Fruit fly (Drosophila melanogaster) Kc167 (cell line): ENCODE measurements around the gene lectin-37Da.

Experiments
- Myc ChIP-seq: fragments of >200 bp; optimal IDR thresholded peaks from 2 replicates; lab custom pipeline; 2017; ENCODE audit warnings: missing external identifiers
- Sin3A ChIP-seq: fragments of >200 bp; optimal IDR thresholded peaks from 2 replicates; lab custom pipeline; 2018; ENCODE audit warnings: missing external identifiers
- h ChIP-seq: fragments of >200 bp; optimal IDR thresholded peaks from 3 replicates; lab custom pipeline; 2018; ENCODE audit warnings: missing external identifiers
- insv ChIP-seq: fragments of >200 bp; optimal IDR thresholded peaks from 3 replicates; lab custom pipeline; 2018; ENCODE audit warnings: missing external identifiers
- psq ChIP-seq: fragments of >200 bp; optimal IDR thresholded peaks from 2 replicates; lab custom pipeline; 2017; ENCODE audit warnings: missing external identifiers
- ttk ChIP-seq: sonication (Bioruptor generic); optimal IDR thresholded peaks from 2 replicates; lab custom pipeline; 2017; ENCODE audit warnings: missing external identifiers

lectin-37Da gene

dm6 chr2L:19425765-19426329 lies 7.7 kb downstream of the lectin-37Da start:
- TF ChIP-seq ttk (lab: Kevin White, UChicago) (no peak), h (lab: Kevin White, UChicago) (no peak), insv (lab: Kevin White, UChicago) (no peak), Sin3A (lab: Kevin White, UChicago) (no peak), psq (lab: Kevin White, UChicago) (no peak), Myc (no peak)

dm6 chr2L:19426330-19426781 lies 8.2 kb downstream of the lectin-37Da start, which contains the start of gene Pax:
TSS of gene Pax (minus strand) at chr2L:19426596.
- TF ChIP-seq ttk (lab: Kevin White, UChicago), result no peak
- TF ChIP-seq h (lab: Kevin White, UChicago), result no peak
- TF ChIP-seq Sin3A (lab: Kevin White, UChicago), result no peak
- no peak for TF ChIP-seq insv (lab: Kevin White, UChicago)
- no peak for TF ChIP-seq psq (lab: Kevin White, UChicago)
- TF ChIP-seq Myc, result no peak

dm6 chr2L:19429731-19430130 lies 11.6 kb downstream of the lectin-37Da start:
- TF ChIP-seq h (lab: Kevin White, UChicago) (no peak), Myc (no peak), insv (lab: Kevin White, UChicago) (no peak), ttk (lab: Kevin White, UChicago) (no peak), psq (lab: Kevin White, UChicago) (no peak), Sin3A (lab: Kevin White, UChicago) (no peak)

- TF ChIP-seq h (lab: Kevin White, UChicago) (no peak), Myc (no peak)
These were observed 12.2 kb downstream of the lectin-37Da start, which contains the start of gene RtcB for dm6 chr2L:19430343-19430742. TSS of gene RtcB (plus strand) at chr2L:19430643.

dm6 chr2L:19432424-19433015 lies 14.4 kb downstream of the lectin-37Da start, which contains the start of gene Rab9:
TSS of gene Rab9 (plus strand) at chr2L:19432574.
- TF ChIP-seq h (lab: Kevin White, UChicago), result no peak
- TF ChIP-seq insv (lab: Kevin White, UChicago), result no peak
- no peak for TF ChIP-seq psq (lab: Kevin White, UChicago)
- TF ChIP-seq Myc, result no peak
- no peak for TF ChIP-seq ttk (lab: Kevin White, UChicago)
- TF ChIP-seq Sin3A (lab: Kevin White, UChicago), result no peak

- TF ChIP-seq Myc (no peak), Sin3A (lab: Kevin White, UChicago) (no peak)
These were observed 15.2 kb downstream of the lectin-37Da start for dm6 chr2L:19433292-19433691.

dm6 chr2L:19434260-19434659 lies 16.1 kb downstream of the lectin-37Da start:
- TF ChIP-seq Myc, result no peak
- TF ChIP-seq psq (lab: Kevin White, UChicago), result no peak
- TF ChIP-seq Sin3A (lab: Kevin White, UChicago), result no peak
- no peak for TF ChIP-seq ttk (lab: Kevin White, UChicago)
- TF ChIP-seq insv (lab: Kevin White, UChicago), result no peak
- TF ChIP-seq h (lab: Kevin White, UChicago), result no peak

- TF ChIP-seq ttk (lab: Kevin White, UChicago), result no peak
- TF ChIP-seq insv (lab: Kevin White, UChicago), result no peak
These were observed 20.8 kb downstream of the lectin-37Da start for dm6 chr2L:19438685-19439597.

dm6 chr2L:19439598-19440230 lies 21.6 kb downstream of the lectin-37Da start:
- TF ChIP-seq psq (lab: Kevin White, UChicago) (no peak), ttk (lab: Kevin White, UChicago) (no peak), Myc (no peak), h (lab: Kevin White, UChicago) (no peak), insv (lab: Kevin White, UChicago) (no peak), Sin3A (lab: Kevin White, UChicago) (no peak)

dm6 chr2L:19440285-19440684 lies 22.2 kb downstream of the lectin-37Da start:
- TF ChIP-seq ttk (lab: Kevin White, UChicago) (no peak), psq (lab: Kevin White, UChicago) (no peak), Myc (no peak)

dm6 chr2L:19440732-19441131 lies 22.6 kb downstream of the lectin-37Da start:
- TF ChIP-seq Myc, result no peak
- TF ChIP-seq Sin3A (lab: Kevin White, UChicago), result no peak
- no peak for TF ChIP-seq ttk (lab: Kevin White, UChicago)
- no peak for TF ChIP-seq insv (lab: Kevin White, UChicago)
- no peak for TF ChIP-seq h (lab: Kevin White, UChicago)
- TF ChIP-seq psq (lab: Kevin White, UChicago), result no peak
